Fruit fly (Drosophila melanogaster): Measurements from ENCODE around the gene CG4362.

dm6 chr3R:20265239-20265846 lies 42.0 kb downstream of the CG4362 start:
- TF ChIP-seq psq (GFP tag; optimal IDR thresholded peaks at IDR 0.05) (no peak), HmgD (GFP tag; optimal IDR thresholded peaks at IDR 0.05) (no peak), Hr39 (optimal IDR thresholded peaks at IDR 0.05) (no peak), CG8765 (GFP tag; IDR thresholded peaks at IDR 0.05) (no peak), Ets97D (GFP tag; optimal IDR thresholded peaks at IDR 0.05) (no peak), CG30020 (tag; optimal IDR thresholded peaks at IDR 0.05) (no peak)
